Worm (Caenorhabditis elegans) whole organism, L3 larva: ENCODE results near the gene oac-11.
A peak's percentile ranks its signal among the peaks of the same experiment; 100 is the strongest.

Source experiments
- R02D3.7 ChIP-seq: fragments of 150-350 bp; optimal IDR thresholded peaks from 2 replicates; lab custom pipeline; 2014; ENCODE audit warnings: missing biosample characterization, missing genetic modification characterization
- aly-2 ChIP-seq: fragments of 150-350 bp; optimal IDR thresholded peaks from 2 replicates; lab custom pipeline; 2014; ENCODE audit warnings: missing biosample characterization, missing genetic modification characterization
- ama-1 ChIP-seq: fragments of 150-350 bp; optimal IDR thresholded peaks from 2 replicates; lab custom pipeline; 2018
- ceh-16 ChIP-seq: sonication (generic microtip); optimal IDR thresholded peaks from 2 replicates; lab custom pipeline; 2017; ENCODE audit warnings: missing biosample characterization, missing genetic modification characterization
- ceh-28 ChIP-seq: fragments of 150-350 bp; optimal IDR thresholded peaks from 2 replicates; lab custom pipeline; 2014; ENCODE audit warnings: missing biosample characterization, missing genetic modification reagents, missing genetic modification characterization
- ceh-82 ChIP-seq: fragments of 150-350 bp; optimal IDR thresholded peaks from 2 replicates; lab custom pipeline; 2014; ENCODE audit warnings: missing biosample characterization, missing genetic modification characterization
- ceh-9 ChIP-seq: sonication (generic microtip); optimal IDR thresholded peaks from 2 replicates; lab custom pipeline; 2018; ENCODE audit warnings: missing biosample characterization, missing genetic modification characterization
- egl-5 ChIP-seq: fragments of 150-350 bp; optimal IDR thresholded peaks from 2 replicates; lab custom pipeline; 2017; ENCODE audit warnings: missing biosample characterization, missing genetic modification reagents, missing genetic modification characterization, inconsistent platforms
- elt-1 ChIP-seq: fragments of 150-350 bp; optimal IDR thresholded peaks from 2 replicates; lab custom pipeline; 2014; ENCODE audit warnings: missing biosample characterization, missing genetic modification characterization
- elt-3 ChIP-seq, 3 experiments: fragments of 150-350 bp in 1 of 3; sonication (generic microtip) in 2 of 3; optimal IDR thresholded peaks; 2 replicates in 2 of 3; 4 replicates in 1 of 3; lab custom pipeline; 2014 to 2017; ENCODE audit warnings: missing biosample characterization in 3 of 3, missing genetic modification characterization in 3 of 3
- fkh-2 ChIP-seq: fragments of 150-350 bp; optimal IDR thresholded peaks from 2 replicates; lab custom pipeline; 2014; ENCODE audit warnings: missing biosample characterization, missing genetic modification reagents, missing genetic modification characterization
- fos-1 ChIP-seq: fragments of 150-350 bp; optimal IDR thresholded peaks from 2 replicates; lab custom pipeline; 2014; ENCODE audit warnings: missing biosample characterization, missing genetic modification characterization
- hmg-11 ChIP-seq: sonication (generic microtip); optimal IDR thresholded peaks from 2 replicates; lab custom pipeline; 2016; ENCODE audit warnings: missing genetic modification characterization, missing compliant biosample characterization
- jun-1 ChIP-seq: fragments of 150-350 bp; optimal IDR thresholded peaks from 2 replicates; lab custom pipeline; 2014; ENCODE audit warnings: missing biosample characterization, missing genetic modification reagents, missing genetic modification characterization
- lin-15B ChIP-seq: fragments of 150-350 bp; optimal IDR thresholded peaks from 2 replicates; lab custom pipeline; 2014; ENCODE audit warnings: missing biosample characterization, missing genetic modification characterization
- mdl-1 ChIP-seq: fragments of 150-350 bp; optimal IDR thresholded peaks from 2 replicates; lab custom pipeline; 2014; ENCODE audit warnings: missing biosample characterization, missing genetic modification characterization
- mml-1 ChIP-seq: fragments of 150-350 bp; sonication (generic microtip); optimal IDR thresholded peaks from 3 replicates; lab custom pipeline; 2014; ENCODE audit warnings: missing biosample characterization, missing genetic modification characterization
- nfya-1 ChIP-seq: sonication (generic microtip); optimal IDR thresholded peaks from 2 replicates; lab custom pipeline; 2017; ENCODE audit warnings: missing genetic modification characterization, mild to moderate bottlenecking, missing compliant biosample characterization, antibody characterized with exemption, moderate library complexity; ENCODE audit not compliant: insufficient read depth
- nhr-11 ChIP-seq: fragments of 150-350 bp; optimal IDR thresholded peaks from 2 replicates; lab custom pipeline; 2014; ENCODE audit warnings: missing biosample characterization, missing genetic modification characterization
- nhr-12 ChIP-seq: fragments of 150-350 bp; optimal IDR thresholded peaks from 2 replicates; lab custom pipeline; 2014; ENCODE audit warnings: missing biosample characterization, missing genetic modification characterization
- nhr-23 ChIP-seq: fragments of 150-350 bp; optimal IDR thresholded peaks from 2 replicates; lab custom pipeline; 2014; ENCODE audit warnings: missing biosample characterization, missing genetic modification reagents, missing genetic modification characterization
- nhr-28 ChIP-seq: fragments of 150-350 bp; optimal IDR thresholded peaks from 2 replicates; lab custom pipeline; 2014; ENCODE audit warnings: missing biosample characterization, missing genetic modification characterization
- nhr-43 ChIP-seq: sonication (generic microtip); optimal IDR thresholded peaks from 2 replicates; lab custom pipeline; 2016; ENCODE audit warnings: mild to moderate bottlenecking, missing genetic modification characterization, missing compliant biosample characterization; ENCODE audit not compliant: poor library complexity, severe bottlenecking
- nhr-76 ChIP-seq: fragments of 150-350 bp; sonication (generic microtip); optimal IDR thresholded peaks from 5 replicates; lab custom pipeline; 2014; ENCODE audit warnings: missing biosample characterization, missing genetic modification characterization
- nhr-77 ChIP-seq: fragments of 150-350 bp; optimal IDR thresholded peaks from 2 replicates; lab custom pipeline; 2014; ENCODE audit warnings: missing biosample characterization, missing genetic modification characterization
- pha-4 ChIP-seq: fragments of 150-350 bp; optimal IDR thresholded peaks from 2 replicates; lab custom pipeline; 2014; ENCODE audit warnings: missing biosample characterization, missing genetic modification reagents, missing genetic modification characterization
- pqm-1 ChIP-seq: fragments of 150-350 bp; optimal IDR thresholded peaks from 2 replicates; lab custom pipeline; 2017; ENCODE audit warnings: missing biosample characterization, missing genetic modification characterization, inconsistent platforms
- sea-2 ChIP-seq: fragments of 150-350 bp; sonication (generic microtip); optimal IDR thresholded peaks from 4 replicates; lab custom pipeline; 2014; ENCODE audit warnings: missing biosample characterization, missing genetic modification reagents, missing genetic modification characterization
- skn-1 ChIP-seq: fragments of 150-350 bp; optimal IDR thresholded peaks from 2 replicates; lab custom pipeline; 2014; ENCODE audit warnings: missing biosample characterization, missing genetic modification characterization
- snpc-4 ChIP-seq: fragments of 150-350 bp; optimal IDR thresholded peaks from 2 replicates; lab custom pipeline; 2014; ENCODE audit warnings: missing biosample characterization, missing genetic modification characterization
- tbx-2 ChIP-seq: sonication (generic microtip); optimal IDR thresholded peaks from 2 replicates; lab custom pipeline; 2016; ENCODE audit warnings: mild to moderate bottlenecking, missing genetic modification characterization, missing compliant biosample characterization
- unc-39 ChIP-seq: sonication (generic microtip); optimal IDR thresholded peaks from 4 replicates; lab custom pipeline; 2017; ENCODE audit warnings: missing biosample characterization, missing genetic modification characterization
- unc-62 ChIP-seq: fragments of 150-350 bp; sonication (generic microtip); optimal IDR thresholded peaks from 4 replicates; lab custom pipeline; 2014; ENCODE audit warnings: missing biosample characterization, missing genetic modification reagents, missing genetic modification characterization
- zag-1 ChIP-seq: fragments of 150-350 bp; optimal IDR thresholded peaks from 2 replicates; lab custom pipeline; 2014; ENCODE audit warnings: missing biosample characterization, missing genetic modification characterization
- ztf-11 ChIP-seq: fragments of 150-350 bp; optimal IDR thresholded peaks from 2 replicates; lab custom pipeline; 2014; ENCODE audit warnings: missing biosample characterization, missing genetic modification characterization
- ztf-4 ChIP-seq: fragments of 150-350 bp; optimal IDR thresholded peaks from 2 replicates; lab custom pipeline; 2014; ENCODE audit warnings: missing biosample characterization, missing genetic modification characterization

The oac-11 gene

ce11 chrII:3860826-3861225 lies at the start of gene oac-11:
Gene oac-11 (minus strand): TSS chrII:3860926.
- TF ChIP-seq nhr-76 (tag; lab: Kevin White, UChicago), result no peak
- no peak for TF ChIP-seq tbx-2 (tag; lab: Kevin White, UChicago)
- no peak for TF ChIP-seq fos-1 (tag; lab: Kevin White, UChicago)
- no peak for TF ChIP-seq elt-3 (tag; optimal IDR thresholded peaks at IDR 0.05; lab: Kevin White, UChicago)
- no peak for TF ChIP-seq mml-1 (tag; lab: Kevin White, UChicago)
- TF ChIP-seq elt-1 (tag; lab: Kevin White, UChicago), result no peak
- TF ChIP-seq ceh-9 (tag; lab: Kevin White, UChicago), result no peak
- no peak for TF ChIP-seq ceh-16 (tag; lab: Kevin White, UChicago)
- no peak for TF ChIP-seq fkh-2 (tag; lab: Kevin White, UChicago)
- no peak for TF ChIP-seq unc-62
- no peak for TF ChIP-seq nhr-77 (tag; lab: Kevin White, UChicago)
- TF ChIP-seq skn-1 (tag; lab: Kevin White, UChicago), result no peak
- no peak for TF ChIP-seq pqm-1
- TF ChIP-seq ztf-11 (tag; lab: Kevin White, UChicago), result no peak
- TF ChIP-seq nhr-43 (tag; lab: Kevin White, UChicago), result no peak
- TF ChIP-seq nhr-12, result no peak
- no peak for TF ChIP-seq ceh-82 (tag; lab: Kevin White, UChicago)
- TF ChIP-seq nhr-23, result no peak
- no peak for TF ChIP-seq pha-4
- TF ChIP-seq, all 47 proteins: peak for 0

DNA sequence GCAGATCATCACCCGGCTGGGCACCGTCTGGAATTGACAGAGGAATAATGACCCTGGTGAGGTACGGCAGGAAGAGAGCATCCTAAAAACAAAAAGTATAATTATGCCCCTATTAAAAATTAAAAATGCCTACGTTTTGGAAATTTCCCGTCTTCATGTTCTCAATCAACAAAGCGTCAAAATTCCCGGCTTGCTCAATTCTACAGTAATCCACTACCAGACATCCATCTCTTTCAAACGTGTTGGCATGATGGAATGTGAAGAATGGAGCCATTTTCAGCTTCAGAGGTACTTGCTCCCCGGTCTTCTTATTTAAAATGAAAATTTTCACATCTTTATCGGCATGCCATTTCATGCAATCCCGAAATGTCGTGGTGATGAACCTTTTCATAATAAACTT lies 48.6 kb upstream of the oac-11 start:
- TF ChIP-seq tbx-2 (tag; lab: Kevin White, UChicago) (no peak), hmg-11 (tag; lab: Kevin White, UChicago) (no peak), pqm-1 (no peak), skn-1 (tag; lab: Kevin White, UChicago) (no peak), mdl-1 (no peak), jun-1 (tag; lab: Kevin White, UChicago) (no peak), aly-2 (no peak), ceh-28 (no peak), mml-1 (tag; lab: Kevin White, UChicago) (no peak), snpc-4 (no peak), nhr-43 (tag; lab: Kevin White, UChicago) (no peak), nhr-28 (tag; lab: Kevin White, UChicago) (no peak), ceh-16 (tag; lab: Kevin White, UChicago) (no peak), ama-1 (no peak), lin-15B (tag; lab: Kevin White, UChicago) (no peak), egl-5 (tag; lab: Kevin White, UChicago) (no peak), zag-1 (no peak), nhr-23 (no peak)

ce11 chrII:3908135-3908534 lies 47.4 kb upstream of the oac-11 start:
- TF ChIP-seq unc-62 (no peak), nhr-11 (tag; lab: Kevin White, UChicago) (no peak), nfya-1 (peak; percentile 64)

DNA sequence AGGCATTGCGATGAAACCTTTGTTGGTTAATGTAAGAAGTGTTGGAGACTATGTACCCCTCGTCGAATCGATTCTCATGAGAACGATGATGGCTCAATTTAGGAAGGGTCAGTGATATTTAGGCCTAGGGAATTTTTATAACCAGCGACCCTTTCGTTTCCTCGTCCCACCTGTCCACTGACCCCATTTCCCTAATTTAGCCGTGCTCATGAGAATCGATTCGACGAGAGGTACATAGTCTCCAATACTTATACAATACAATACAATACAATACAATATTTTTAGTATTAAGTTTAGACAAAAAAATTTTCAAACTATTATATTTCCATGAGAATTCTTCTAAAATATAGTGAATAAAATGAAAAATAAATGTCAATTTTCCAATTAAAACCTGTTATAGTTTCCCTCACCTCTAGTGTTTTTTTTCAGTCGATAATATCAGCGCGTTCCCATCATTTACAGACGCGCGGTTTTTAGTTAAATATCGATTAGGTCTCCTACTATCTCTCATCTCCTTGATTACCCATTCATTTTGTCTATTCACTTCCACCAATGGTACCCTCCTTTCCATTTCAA lies 46.0 kb upstream of the oac-11 start, which contains the start of the genes F53C3.11 and fbxb-103:
TSS of gene F53C3.11 (minus strand) at position 101 of the 576 bp plus-strand sequence.
TSS of gene fbxb-103 (plus strand) at position 526 of the 576 bp plus-strand sequence.
- TF ChIP-seq nhr-12 (no peak), nhr-23 (no peak), ceh-82 (tag; lab: Kevin White, UChicago) (no peak), sea-2 (GFP tag; lab: Kevin White, UChicago) (no peak), fos-1 (tag; lab: Kevin White, UChicago) (no peak), nhr-28 (tag; lab: Kevin White, UChicago) (no peak), unc-39 (tag; lab: Kevin White, UChicago) (no peak), unc-62 (no peak), nhr-76 (tag; lab: Kevin White, UChicago) (no peak), ama-1 (no peak), ztf-4 (tag; lab: Kevin White, UChicago) (no peak), R02D3.7 (tag; lab: Kevin White, UChicago) (no peak), snpc-4 (no peak), pha-4 (no peak), nhr-77 (tag; lab: Kevin White, UChicago) (no peak)
